Worm (Caenorhabditis elegans): ENCODE results near the gene C55A6.6.

C55A6.6 gene

DNA sequence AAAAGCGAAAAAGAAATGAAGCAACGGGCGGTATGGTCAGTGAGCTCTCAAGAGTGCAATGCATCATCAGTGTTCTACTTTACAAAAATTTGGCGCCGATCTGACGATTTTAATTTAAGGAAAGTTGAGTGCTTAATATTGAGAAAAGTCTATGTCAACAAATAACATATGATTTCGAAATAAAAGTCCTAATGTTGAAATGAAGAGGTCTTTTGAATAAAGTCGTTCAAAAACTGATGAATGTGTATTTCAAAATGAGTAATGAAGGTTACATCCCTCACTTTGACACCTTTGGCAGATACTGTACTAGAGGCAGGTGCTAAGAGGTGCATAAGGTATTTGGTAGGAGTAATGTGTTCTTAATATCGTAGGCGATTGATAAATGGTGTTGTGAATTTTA lies 17.1 kb downstream of the C55A6.6 start:
- TF ChIP-seq odd-2 (tag; optimal IDR thresholded peaks at IDR 0.05) (no peak), pha-4 (tag; optimal IDR thresholded peaks at IDR 0.05) (no peak), madf-2 (tag; optimal IDR thresholded peaks at IDR 0.05) (no peak), hlh-8 (tag; optimal IDR thresholded peaks at IDR 0.05) (no peak), unc-86 (tag; optimal IDR thresholded peaks at IDR 0.05) (no peak), fax-1 (tag; optimal IDR thresholded peaks at IDR 0.05) (no peak), nhr-232 (tag; optimal IDR thresholded peaks at IDR 0.05) (no peak), zip-5 (tag; optimal IDR thresholded peaks at IDR 0.05) (no peak), ama-1 (optimal IDR thresholded peaks at IDR 0.05) (no peak), ceh-45 (GFP tag; IDR thresholded peaks at IDR 0.05) (no peak), sox-4 (tag; optimal IDR thresholded peaks at IDR 0.05) (no peak)

DNA sequence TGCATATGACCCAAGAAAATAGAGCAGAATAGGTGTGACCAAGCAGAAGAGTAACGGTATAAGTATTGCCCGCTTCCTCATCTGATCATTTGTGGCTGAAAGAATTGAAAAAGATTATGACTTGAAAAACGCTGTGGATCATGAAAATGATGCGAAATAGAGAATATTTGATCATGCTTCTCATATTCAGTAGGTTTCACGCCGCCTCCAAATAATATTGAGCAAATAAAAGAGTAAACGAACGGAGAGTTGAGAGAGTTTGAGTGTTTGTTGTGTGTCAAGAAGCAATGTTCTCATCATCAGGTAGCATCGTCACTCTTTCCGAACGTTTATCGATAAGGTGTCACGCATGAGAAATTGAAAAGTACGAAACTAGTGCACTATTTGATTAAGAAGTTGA lies 18.3 kb downstream of the C55A6.6 start, which contains the start of gene htrl-1:
htrl-1 (minus strand) TSS at position 101 of the 400 bp plus-strand sequence.
- TF ChIP-seq ceh-19 (GFP tag; optimal IDR thresholded peaks at IDR 0.05) (no peak), eyg-1 (tag; optimal IDR thresholded peaks at IDR 0.05) (no peak), fkh-6 (tag; optimal IDR thresholded peaks at IDR 0.05) (no peak), nfya-1 (tag; optimal IDR thresholded peaks at IDR 0.05) (no peak), mec-3 (tag; optimal IDR thresholded peaks at IDR 0.05; ENCODE audit: borderline replicate concordance) (no peak), tbx-2 (tag; optimal IDR thresholded peaks at IDR 0.05) (no peak), hlh-8 (tag; optimal IDR thresholded peaks at IDR 0.05) (no peak), fax-1 (tag; optimal IDR thresholded peaks at IDR 0.05) (no peak), ztf-16 (tag; optimal IDR thresholded peaks at IDR 0.05) (no peak), ceh-9 (tag; optimal IDR thresholded peaks at IDR 0.05) (no peak), ceh-18 (tag; optimal IDR thresholded peaks at IDR 0.05) (no peak), syd-9 (tag; optimal IDR thresholded peaks at IDR 0.05) (no peak), dmd-4 (tag; optimal IDR thresholded peaks at IDR 0.05; ENCODE audit: borderline replicate concordance) (no peak), pat-9 (tag; optimal IDR thresholded peaks at IDR 0.05) (no peak), ceh-2 (tag; optimal IDR thresholded peaks at IDR 0.05) (no peak), nhr-232 (tag; optimal IDR thresholded peaks at IDR 0.05) (no peak), nhr-11 (tag; optimal IDR thresholded peaks at IDR 0.05) (no peak)

DNA sequence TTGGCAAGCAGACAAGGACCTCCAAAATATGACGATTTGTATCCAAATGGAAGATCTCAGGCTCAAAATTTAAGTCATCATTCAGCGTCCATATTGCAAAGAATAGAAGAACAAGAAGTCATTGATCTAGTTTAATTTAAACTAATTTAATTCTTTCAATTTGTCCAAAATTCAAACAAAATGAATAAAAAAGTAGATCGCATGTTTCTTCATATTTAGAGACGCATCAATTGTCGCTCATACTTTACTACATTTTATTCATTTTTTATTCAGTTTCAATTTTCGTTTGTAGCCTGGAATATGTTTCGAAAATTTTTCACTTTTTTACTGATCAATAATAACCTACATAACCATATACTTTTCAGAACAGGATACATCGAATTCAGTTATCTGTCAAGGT lies 22.1 kb downstream of the C55A6.6 start, which contains the start of gene T11F9.21:
T11F9.21 (plus strand) TSS at position 301 of the 400 bp plus-strand sequence.
- TF ChIP-seq ceh-30 (tag; optimal IDR thresholded peaks at IDR 0.05) (no peak), madf-2 (tag; optimal IDR thresholded peaks at IDR 0.05) (no peak), K02D7.2 (tag; optimal IDR thresholded peaks at IDR 0.05) (no peak), pax-1 (tag; optimal IDR thresholded peaks at IDR 0.05) (no peak), dmd-4 (tag; optimal IDR thresholded peaks at IDR 0.05; ENCODE audit: borderline replicate concordance) (no peak), eyg-1 (tag; optimal IDR thresholded peaks at IDR 0.05) (no peak), hlh-13 (GFP tag; optimal IDR thresholded peaks at IDR 0.05) (no peak), hlh-15 (tag; optimal IDR thresholded peaks at IDR 0.05) (no peak), pha-2 (tag; optimal IDR thresholded peaks at IDR 0.05) (no peak), odd-2 (tag; optimal IDR thresholded peaks at IDR 0.05) (no peak), ceh-2 (tag; optimal IDR thresholded peaks at IDR 0.05) (no peak), elt-4 (tag; optimal IDR thresholded peaks at IDR 0.05) (no peak), tbx-7 (tag; optimal IDR thresholded peaks at IDR 0.05) (no peak), ceh-24 (tag; optimal IDR thresholded peaks at IDR 0.05) (no peak), ceh-9 (tag; optimal IDR thresholded peaks at IDR 0.05) (no peak), Y22D7AL.16 (tag; optimal IDR thresholded peaks at IDR 0.05) (no peak), ahr-1 (tag; optimal IDR thresholded peaks at IDR 0.05) (no peak)

DNA sequence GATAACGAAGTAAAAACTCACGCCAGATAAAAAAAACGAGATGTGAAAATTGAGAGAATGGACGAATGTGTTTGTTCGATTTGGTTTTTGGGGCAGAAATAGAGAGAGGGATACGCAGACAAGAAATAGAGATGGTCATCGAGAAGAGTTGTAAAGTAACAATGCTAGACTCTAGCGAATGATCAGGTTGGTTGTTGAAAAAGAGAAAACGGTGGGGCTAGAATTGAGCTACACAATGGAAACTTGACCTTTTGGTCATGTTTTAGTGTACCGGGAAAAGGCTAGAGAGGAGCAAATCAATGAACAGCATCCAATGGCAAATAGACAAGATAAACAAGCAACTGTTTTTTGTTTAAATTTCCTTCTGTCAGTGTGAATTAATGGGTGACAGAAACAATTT lies 24.2 kb downstream of the C55A6.6 start, which contains the start of gene dhs-19:
dhs-19 (minus strand) TSS at position 101 of the 400 bp plus-strand sequence.
- TF ChIP-seq lim-6 (tag; optimal IDR thresholded peaks at IDR 0.05) (no peak), odd-2 (tag; optimal IDR thresholded peaks at IDR 0.05) (no peak), gmeb-2 (tag; optimal IDR thresholded peaks at IDR 0.05) (no peak), ceh-45 (GFP tag; IDR thresholded peaks at IDR 0.05) (no peak), nhr-232 (tag; optimal IDR thresholded peaks at IDR 0.05) (no peak), F13H6.1 (tag; optimal IDR thresholded peaks at IDR 0.05) (no peak), ceh-34 (tag; optimal IDR thresholded peaks at IDR 0.05) (no peak), npax-4 (tag; optimal IDR thresholded peaks at IDR 0.05) (no peak)
